Fruit fly (Drosophila melanogaster) whole organism, adult: ENCODE measurements around the gene TTLL1A.

Experiments used
- CG11617 ChIP-seq: fragments of 200-800 bp; sonication (Bioruptor generic); optimal IDR thresholded peaks from 2 replicates; lab custom pipeline; 2017; ENCODE audit warnings: mild to moderate bottlenecking, missing biosample characterization, missing genetic modification reagents, missing genetic modification characterization
- CG12768 ChIP-seq: fragments of 200-800 bp; sonication (Bioruptor generic); optimal IDR thresholded peaks from 2 replicates; lab custom pipeline; 2017; ENCODE audit warnings: missing biosample characterization, missing genetic modification characterization, mild to moderate bottlenecking, moderate library complexity, missing genetic modification reagents
- CG14711 ChIP-seq: fragments of 200-800 bp; sonication (Bioruptor generic); optimal IDR thresholded peaks from 2 replicates; lab custom pipeline; 2018; ENCODE audit warnings: missing biosample characterization, mild to moderate bottlenecking, missing genetic modification characterization, moderate library complexity
- CG7045 ChIP-seq: fragments of 200-800 bp; sonication (Bioruptor generic); optimal IDR thresholded peaks from 2 replicates; lab custom pipeline; 2017; ENCODE audit warnings: missing biosample characterization, mild to moderate bottlenecking, missing genetic modification characterization
- Crg-1 ChIP-seq: fragments of 200-800 bp; sonication (Bioruptor generic); optimal IDR thresholded peaks from 2 replicates; lab custom pipeline; 2016; ENCODE audit warnings: missing biosample characterization, missing genetic modification characterization
- Mnt ChIP-seq: fragments of 200-800 bp; sonication (Bioruptor generic); optimal IDR thresholded peaks from 2 replicates; lab custom pipeline; 2016; ENCODE audit warnings: missing biosample characterization, mild to moderate bottlenecking, missing genetic modification characterization
- ovo ChIP-seq: fragments of 200-800 bp; sonication (Bioruptor generic); optimal IDR thresholded peaks from 2 replicates; lab custom pipeline; 2016; ENCODE audit warnings: missing biosample characterization, missing genetic modification characterization

dm6 chrX:17206046-17206445 lies 3.6 kb upstream of the TTLL1A start, which contains the start of gene CG32564:
- TF ChIP-seq CG14711 (tag; lab: Kevin White, UChicago) (no peak), Mnt (GFP tag; lab: Kevin White, UChicago) (no peak), CG7045 (GFP tag; lab: Kevin White, UChicago) (no peak), Crg-1 (GFP tag; lab: Kevin White, UChicago) (no peak), ovo (GFP tag; lab: Kevin White, UChicago) (no peak), CG11617 (GFP tag; lab: Kevin White, UChicago) (no peak), CG12768 (GFP tag; lab: Kevin White, UChicago) (no peak)
